Worm (Caenorhabditis elegans) whole organism, mixed stage, embryonic: Measurements from ENCODE around the gene T11F9.10.
A peak's percentile ranks its signal among the peaks of the same experiment; 100 is the strongest.

ENCODE experiments used
- M03D4.4 ChIP-seq: sonication (generic microtip); optimal IDR thresholded peaks from 2 replicates; lab custom pipeline; 2017; ENCODE audit warnings: mild to moderate bottlenecking, missing genetic modification characterization, missing compliant biosample characterization
- bed-3 ChIP-seq: fragments of 200-800 bp; sonication (Bioruptor generic); optimal IDR thresholded peaks from 3 replicates; lab custom pipeline; 2018; ENCODE audit warnings: mild to moderate bottlenecking, missing genetic modification characterization, moderate library complexity, missing compliant biosample characterization
- ceh-43 ChIP-seq: fragments of 200-800 bp; sonication (Bioruptor generic); optimal IDR thresholded peaks from 2 replicates; lab custom pipeline; 2018; ENCODE audit warnings: mild to moderate bottlenecking, missing genetic modification characterization, moderate library complexity, missing compliant biosample characterization
- ceh-83 ChIP-seq: fragments of 200-800 bp; sonication (Bioruptor generic); optimal IDR thresholded peaks from 2 replicates; lab custom pipeline; 2018; ENCODE audit warnings: mild to moderate bottlenecking, missing genetic modification characterization, missing compliant biosample characterization
- ces-1 ChIP-seq: fragments of 150-350 bp; optimal IDR thresholded peaks from 2 replicates; lab custom pipeline; 2014; ENCODE audit warnings: missing biosample characterization, missing genetic modification reagents, missing genetic modification characterization
- cnd-1 ChIP-seq: fragments of 200-800 bp; sonication (Bioruptor generic); optimal IDR thresholded peaks from 2 replicates; lab custom pipeline; 2018; ENCODE audit warnings: mild to moderate bottlenecking, missing genetic modification characterization, missing compliant biosample characterization
- drap-1 ChIP-seq: fragments of 200-800 bp; sonication (Bioruptor generic); optimal IDR thresholded peaks from 3 replicates; lab custom pipeline; 2018; ENCODE audit warnings: mild to moderate bottlenecking, missing genetic modification characterization, missing compliant biosample characterization
- elt-1 ChIP-seq: sonication (generic microtip); optimal IDR thresholded peaks from 2 replicates; lab custom pipeline; 2017; ENCODE audit warnings: missing genetic modification characterization, mild to moderate bottlenecking, missing compliant biosample characterization, antibody characterized with exemption, moderate library complexity, borderline replicate concordance; ENCODE audit not compliant: insufficient read depth
- elt-3 ChIP-seq: fragments of 150-350 bp; optimal IDR thresholded peaks from 2 replicates; lab custom pipeline; 2014; ENCODE audit warnings: missing biosample characterization, missing genetic modification characterization
- flh-1 ChIP-seq: fragments of 200-800 bp; sonication (Bioruptor generic); optimal IDR thresholded peaks from 2 replicates; lab custom pipeline; 2018; ENCODE audit warnings: mild to moderate bottlenecking, missing genetic modification characterization, moderate library complexity, missing compliant biosample characterization
- ham-2 ChIP-seq: fragments of 200-800 bp; sonication (Bioruptor generic); optimal IDR thresholded peaks from 2 replicates; lab custom pipeline; 2018; ENCODE audit warnings: mild to moderate bottlenecking, missing genetic modification characterization, missing compliant biosample characterization
- hlh-1 ChIP-seq: fragments of 150-350 bp; optimal IDR thresholded peaks from 2 replicates; lab custom pipeline; 2014; ENCODE audit warnings: missing biosample characterization, missing genetic modification reagents, missing genetic modification characterization
- lin-13 ChIP-seq: fragments of 150-350 bp; optimal IDR thresholded peaks from 2 replicates; lab custom pipeline; 2014; ENCODE audit warnings: missing biosample characterization, missing genetic modification characterization
- lsy-2 ChIP-seq: fragments of 150-350 bp; optimal IDR thresholded peaks from 2 replicates; lab custom pipeline; 2014; ENCODE audit warnings: missing biosample characterization, missing genetic modification characterization
- mab-5 ChIP-seq: fragments of 150-350 bp; optimal IDR thresholded peaks from 2 replicates; lab custom pipeline; 2014; ENCODE audit warnings: missing biosample characterization, missing genetic modification characterization
- mep-1 ChIP-seq: fragments of 150-350 bp; optimal IDR thresholded peaks from 2 replicates; lab custom pipeline; 2017; ENCODE audit warnings: missing biosample characterization, missing genetic modification reagents, missing genetic modification characterization, inconsistent platforms
- nhr-12 ChIP-seq: fragments of 150-350 bp; optimal IDR thresholded peaks from 2 replicates; lab custom pipeline; 2014; ENCODE audit warnings: missing biosample characterization, missing genetic modification characterization
- nhr-2 ChIP-seq: fragments of 150-350 bp; optimal IDR thresholded peaks from 2 replicates; lab custom pipeline; 2014; ENCODE audit warnings: missing biosample characterization, missing genetic modification characterization
- nhr-237 ChIP-seq: fragments of 150-350 bp; optimal IDR thresholded peaks from 2 replicates; lab custom pipeline; 2014; ENCODE audit warnings: missing biosample characterization, missing genetic modification characterization
- nhr-76 ChIP-seq: sonication (generic microtip); optimal IDR thresholded peaks from 2 replicates; lab custom pipeline; 2017; ENCODE audit warnings: missing biosample characterization, missing genetic modification characterization
- pha-4 ChIP-seq: fragments of 150-350 bp; optimal IDR thresholded peaks from 2 replicates; lab custom pipeline; 2018; ENCODE audit warnings: missing biosample characterization, missing genetic modification reagents, missing genetic modification characterization
- sem-2 ChIP-seq: fragments of 200-800 bp; sonication (Bioruptor generic); optimal IDR thresholded peaks from 2 replicates; lab custom pipeline; 2018; ENCODE audit warnings: mild to moderate bottlenecking, missing genetic modification characterization, missing compliant biosample characterization
- snpc-4 ChIP-seq: fragments of 150-350 bp; optimal IDR thresholded peaks from 2 replicates; lab custom pipeline; 2014; ENCODE audit warnings: missing biosample characterization, missing genetic modification characterization
- sptf-1 ChIP-seq: sonication (generic microtip); optimal IDR thresholded peaks from 2 replicates; lab custom pipeline; 2017; ENCODE audit warnings: mild to moderate bottlenecking, missing genetic modification characterization, moderate library complexity, missing compliant biosample characterization
- tbx-8 ChIP-seq: fragments of 200-800 bp; sonication (Bioruptor generic); optimal IDR thresholded peaks from 2 replicates; lab custom pipeline; 2018; ENCODE audit warnings: mild to moderate bottlenecking, missing genetic modification characterization, moderate library complexity, missing compliant biosample characterization
- unc-120 ChIP-seq: sonication (generic microtip); optimal IDR thresholded peaks from 2 replicates; lab custom pipeline; 2017; ENCODE audit warnings: missing genetic modification characterization, missing compliant biosample characterization; ENCODE audit not compliant: poor library complexity, severe bottlenecking
- unc-39 ChIP-seq: fragments of 150-350 bp; optimal IDR thresholded peaks from 2 replicates; lab custom pipeline; 2014; ENCODE audit warnings: missing biosample characterization, missing genetic modification characterization
- zip-8 ChIP-seq: fragments of 150-350 bp; optimal IDR thresholded peaks from 2 replicates; lab custom pipeline; 2014; ENCODE audit warnings: missing biosample characterization, missing genetic modification characterization

The T11F9.10 gene

ce11 chrV:11499786-11500185 lies 13.0 kb downstream of the T11F9.10 start:
- no peak for TF ChIP-seq flh-1 (GFP tag; lab: Kevin White, UChicago)
- TF ChIP-seq nhr-2 (tag; lab: Kevin White, UChicago) = no peak
- no peak for TF ChIP-seq bed-3
- no peak for TF ChIP-seq elt-1 (tag; lab: Kevin White, UChicago)
- TF ChIP-seq unc-120 (tag; lab: Kevin White, UChicago) = no peak
- TF ChIP-seq zip-8 = no peak
- TF ChIP-seq elt-3 (tag; lab: Kevin White, UChicago) = no peak
- TF ChIP-seq drap-1 (GFP tag; lab: Kevin White, UChicago) = no peak
- TF ChIP-seq cnd-1 (tag; lab: Kevin White, UChicago) = no peak
- TF ChIP-seq lsy-2 (tag; lab: Kevin White, UChicago) = no peak
- TF ChIP-seq sptf-1 (tag; lab: Kevin White, UChicago) = no peak

- no peak for TF ChIP-seq nhr-237 (tag; lab: Kevin White, UChicago)
These were observed 14.2 kb downstream of the T11F9.10 start for ce11 chrV:11500980-11501379.

- TF ChIP-seq ces-1 (no peak), unc-39 (tag; lab: Kevin White, UChicago) (no peak), cnd-1 (tag; lab: Kevin White, UChicago) (no peak), nhr-2 (tag; lab: Kevin White, UChicago) (no peak)
These were observed 16.4 kb downstream of the T11F9.10 start, which contains the start of gene C55A6.12 for ce11 chrV:11503081-11503751. Gene C55A6.12, minus strand, starts transcription at chrV:11503131.

ce11 chrV:11504853-11505397 lies 18.1 kb downstream of the T11F9.10 start, which contains the start of the genes C55A6.1 and C55A6.10:
Gene C55A6.1, minus strand, starts transcription at chrV:11504968.
Gene C55A6.10, plus strand, starts transcription at chrV:11505347.
- TF ChIP-seq cnd-1 (tag; lab: Kevin White, UChicago) = peak; percentile 25
- TF ChIP-seq nhr-237 (tag; lab: Kevin White, UChicago) = peak; percentile 10
- TF ChIP-seq drap-1 (GFP tag; lab: Kevin White, UChicago) = peak; percentile 43
- peak; percentile 1 for TF ChIP-seq hlh-1
- TF ChIP-seq M03D4.4 (tag; lab: Kevin White, UChicago) = peak; percentile 1
- peak; percentile 12 for TF ChIP-seq lin-13 (tag; lab: Kevin White, UChicago)
- TF ChIP-seq ces-1 = peak; percentile 68
- peak; percentile 41 for TF ChIP-seq sptf-1 (tag; lab: Kevin White, UChicago)
- peak; percentile 36 for TF ChIP-seq mep-1 (tag; lab: Kevin White, UChicago)
- TF ChIP-seq lsy-2 (tag; lab: Kevin White, UChicago) = peak; percentile 31

ce11 chrV:11506347-11506746 lies 19.6 kb downstream of the T11F9.10 start:
- TF ChIP-seq mep-1 (tag; lab: Kevin White, UChicago) (no peak), unc-120 (tag; lab: Kevin White, UChicago) (peak; percentile 55), ceh-83 (GFP tag; lab: Kevin White, UChicago) (no peak), snpc-4 (tag; lab: Kevin White, UChicago) (no peak), hlh-1 (peak; percentile 82)
- TF ChIP-seq, all 35 proteins: peak for 2

- TF ChIP-seq flh-1 (GFP tag; lab: Kevin White, UChicago) (no peak), nhr-237 (tag; lab: Kevin White, UChicago) (no peak)
These were observed 22.0 kb downstream of the T11F9.10 start, which contains the start of gene ttll-5 for ce11 chrV:11508773-11509172. Gene ttll-5, plus strand, starts transcription at chrV:11509060.

- TF ChIP-seq nhr-2 (tag; lab: Kevin White, UChicago) (no peak), ceh-43 (GFP tag; lab: Kevin White, UChicago) (no peak), mab-5 (tag; lab: Kevin White, UChicago) (no peak), mep-1 (tag; lab: Kevin White, UChicago) (no peak), sptf-1 (tag; lab: Kevin White, UChicago) (no peak), sem-2 (no peak), flh-1 (GFP tag; lab: Kevin White, UChicago) (no peak), pha-4 (tag; lab: Kevin White, UChicago) (no peak), lsy-2 (tag; lab: Kevin White, UChicago) (no peak), nhr-76 (tag; lab: Kevin White, UChicago) (no peak), lin-13 (tag; lab: Kevin White, UChicago) (no peak), ham-2 (GFP tag; lab: Kevin White, UChicago) (no peak), nhr-12 (tag; lab: Kevin White, UChicago) (no peak), ceh-83 (GFP tag; lab: Kevin White, UChicago) (no peak), tbx-8 (GFP tag; lab: Kevin White, UChicago) (no peak), elt-1 (tag; lab: Kevin White, UChicago) (no peak), snpc-4 (tag; lab: Kevin White, UChicago) (no peak), ces-1 (no peak)
These were observed 26.7 kb downstream of the T11F9.10 start, which contains the start of gene C55A6.3 for ce11 chrV:11513432-11513831. Gene C55A6.3, minus strand, starts transcription at chrV:11513532.
